Worm (Caenorhabditis elegans): ENCODE measurements around the gene C44H4.8.
A peak's percentile ranks its signal among the peaks of the same experiment; 100 is the strongest.

The C44H4.8 gene

DNA sequence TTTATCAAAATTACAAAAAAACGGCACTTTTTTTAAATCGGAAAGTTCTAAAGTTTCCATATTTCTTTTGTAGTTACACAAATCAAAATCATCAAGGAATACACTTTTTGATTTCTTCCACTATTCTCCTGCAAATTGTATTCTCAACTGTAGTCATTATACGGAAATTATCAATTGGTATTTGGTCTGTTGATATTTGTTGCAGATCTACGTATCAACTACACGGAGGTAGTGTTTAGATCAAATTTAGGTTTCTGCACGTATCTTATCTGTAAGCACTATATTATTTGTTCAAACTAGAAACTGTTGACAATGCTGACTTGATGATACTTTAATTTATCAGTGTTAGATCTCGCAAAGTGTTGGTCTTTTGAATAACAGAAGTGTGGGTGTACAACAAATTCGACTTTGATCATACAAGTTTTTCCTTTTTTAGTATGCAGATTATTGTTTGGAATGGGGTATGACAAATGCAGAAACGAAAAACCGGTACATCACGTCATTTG lies 26.6 kb upstream of the C44H4.8 start:
- TF ChIP-seq flt-1 (GFP tag; IDR thresholded peaks at IDR 0.05) (no peak), hnd-1 (tag; optimal IDR thresholded peaks at IDR 0.05) (no peak), hmg-4 (GFP tag; optimal IDR thresholded peaks at IDR 0.05) (no peak), F13C5.2 (tag; optimal IDR thresholded peaks at IDR 0.05) (no peak), aly-1 (tag; optimal IDR thresholded peaks at IDR 0.05) (no peak)

DNA sequence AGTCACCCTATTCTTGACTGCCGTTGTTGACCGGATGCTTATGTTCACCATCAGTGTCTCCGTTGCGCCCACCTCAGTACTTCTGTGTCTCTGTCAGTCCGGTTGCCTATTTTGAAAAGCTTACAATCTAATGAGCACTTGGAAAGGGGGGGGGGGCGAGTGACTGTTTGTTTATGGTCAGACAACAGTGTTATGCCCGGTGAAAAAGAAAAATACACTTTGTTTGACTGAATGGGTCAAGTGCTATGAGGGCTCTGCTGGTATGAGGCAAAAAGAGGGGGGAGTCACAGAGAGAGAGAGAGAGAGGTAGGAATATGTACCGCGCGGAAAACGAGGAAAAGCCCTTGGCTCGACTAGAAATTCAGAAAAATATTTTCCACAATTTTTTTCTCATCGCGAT lies 23.6 kb upstream of the C44H4.8 start:
- TF ChIP-seq tbx-37 (GFP tag; conservative IDR thresholded peaks at IDR 0.05) = no peak
- TF ChIP-seq tbx-11 (GFP tag; IDR thresholded peaks at IDR 0.05) = no peak
- TF ChIP-seq ama-1 (optimal IDR thresholded peaks at IDR 0.05) = no peak
- no peak for TF ChIP-seq ceh-36 (tag; optimal IDR thresholded peaks at IDR 0.05)
- no peak for TF ChIP-seq F13C5.2 (tag; optimal IDR thresholded peaks at IDR 0.05)
- TF ChIP-seq flt-1 (GFP tag; IDR thresholded peaks at IDR 0.05) = no peak
- TF ChIP-seq sea-1 (GFP tag; conservative IDR thresholded peaks at IDR 0.05) = no peak
- no peak for TF ChIP-seq ceh-13 (GFP tag; optimal IDR thresholded peaks at IDR 0.05)
- TF ChIP-seq aly-1 (tag; optimal IDR thresholded peaks at IDR 0.05) = no peak
- no peak for TF ChIP-seq scrt-1 (GFP tag; IDR thresholded peaks at IDR 0.05)
- TF ChIP-seq ets-7 (tag; optimal IDR thresholded peaks at IDR 0.05) = no peak

DNA sequence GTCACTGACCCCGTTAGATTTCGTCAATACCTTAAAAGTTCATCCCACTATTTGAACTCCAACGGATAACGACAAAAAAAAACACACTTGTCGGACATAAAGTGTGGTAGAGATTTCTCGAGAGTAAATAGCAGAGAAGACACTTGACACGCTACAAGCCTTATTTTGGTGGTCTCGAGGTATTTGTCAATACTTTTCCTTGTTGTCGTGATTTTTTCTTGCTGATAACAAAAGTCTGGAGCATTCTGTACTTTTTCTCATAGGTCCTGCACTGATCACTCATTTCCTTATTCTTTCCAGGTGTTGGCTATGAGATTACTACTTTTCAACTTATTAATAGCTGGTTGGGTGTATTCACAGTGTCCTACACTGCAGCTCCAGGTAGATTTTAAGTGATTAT lies 22.5 kb upstream of the C44H4.8 start, which contains the start of gene lron-1:
TSS of gene lron-1 (plus strand) at position 301 of the 400 bp plus-strand sequence.
- TF ChIP-seq ets-7 (tag; optimal IDR thresholded peaks at IDR 0.05) (no peak), ceh-13 (GFP tag; optimal IDR thresholded peaks at IDR 0.05) (no peak), pes-1 (GFP tag; IDR thresholded peaks at IDR 0.05) (no peak), sea-1 (GFP tag; conservative IDR thresholded peaks at IDR 0.05) (no peak), hmg-4 (GFP tag; optimal IDR thresholded peaks at IDR 0.05) (no peak), scrt-1 (GFP tag; IDR thresholded peaks at IDR 0.05) (no peak), tbx-11 (GFP tag; IDR thresholded peaks at IDR 0.05) (no peak), tbx-37 (GFP tag; conservative IDR thresholded peaks at IDR 0.05) (no peak), hmbx-1 (tag; optimal IDR thresholded peaks at IDR 0.05) (no peak), hnd-1 (tag; optimal IDR thresholded peaks at IDR 0.05) (no peak), ama-1 (optimal IDR thresholded peaks at IDR 0.05) (no peak), flt-1 (GFP tag; IDR thresholded peaks at IDR 0.05) (no peak), ceh-36 (tag; optimal IDR thresholded peaks at IDR 0.05) (no peak), tra-4 (tag; optimal IDR thresholded peaks at IDR 0.05) (no peak), B0310.2 (tag; optimal IDR thresholded peaks at IDR 0.05) (no peak)

DNA sequence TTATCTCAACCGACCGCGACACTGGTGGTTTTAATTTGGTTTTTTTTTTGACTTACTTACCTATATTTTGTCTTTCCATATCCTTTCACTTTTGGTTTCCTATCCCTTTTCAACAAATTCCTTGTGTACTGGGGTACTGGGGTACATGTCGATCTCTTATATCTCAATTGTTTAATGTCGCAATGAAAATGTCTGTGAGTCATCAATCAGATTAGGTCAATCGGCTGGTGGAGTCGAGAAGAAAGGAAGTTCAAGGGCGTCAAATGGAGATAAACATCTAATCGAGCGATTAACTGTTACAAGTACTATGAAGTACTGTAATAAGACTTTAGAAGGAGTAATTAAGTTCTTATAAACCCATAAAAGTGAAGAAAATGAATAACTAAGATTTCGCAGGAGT lies 19.0 kb upstream of the C44H4.8 start:
- TF ChIP-seq F13C5.2 (tag; optimal IDR thresholded peaks at IDR 0.05) (no peak), scrt-1 (GFP tag; IDR thresholded peaks at IDR 0.05) (no peak), tbx-11 (GFP tag; IDR thresholded peaks at IDR 0.05) (no peak), pes-1 (GFP tag; IDR thresholded peaks at IDR 0.05) (no peak)

DNA sequence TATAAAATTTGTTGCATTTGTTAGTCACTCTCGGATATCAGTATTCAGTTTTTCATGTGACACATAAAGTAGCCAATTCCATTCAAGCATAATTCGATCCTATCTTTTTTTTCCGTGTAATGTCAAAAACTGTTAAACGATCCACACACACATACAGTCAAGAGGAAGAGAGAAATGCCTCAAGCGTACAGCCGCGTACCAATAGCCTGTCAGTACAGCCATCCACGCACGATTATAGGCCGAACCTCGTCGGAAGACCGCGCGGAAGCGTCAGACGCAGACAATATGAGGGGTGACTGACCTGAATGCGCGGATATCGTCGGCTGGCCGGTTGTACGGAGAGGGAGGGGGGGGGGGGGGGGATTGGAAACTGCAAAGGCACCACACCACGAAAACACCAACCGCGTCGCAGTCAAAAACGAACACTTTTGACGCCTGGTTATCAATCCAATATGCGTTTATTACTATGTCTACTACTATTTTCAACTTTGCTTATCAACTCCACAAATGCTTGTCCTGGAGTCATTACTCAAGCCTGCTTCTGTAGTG lies 17.3 kb upstream of the C44H4.8 start, which contains the start of gene let-4:
TSS of gene let-4 (plus strand) at position 357 of the 549 bp plus-strand sequence.
- TF ChIP-seq ceh-36 (tag; optimal IDR thresholded peaks at IDR 0.05) = peak; percentile 14
- no peak for TF ChIP-seq F13C5.2 (tag; optimal IDR thresholded peaks at IDR 0.05)
- TF ChIP-seq hmg-4 (GFP tag; optimal IDR thresholded peaks at IDR 0.05) = peak; percentile 85

DNA sequence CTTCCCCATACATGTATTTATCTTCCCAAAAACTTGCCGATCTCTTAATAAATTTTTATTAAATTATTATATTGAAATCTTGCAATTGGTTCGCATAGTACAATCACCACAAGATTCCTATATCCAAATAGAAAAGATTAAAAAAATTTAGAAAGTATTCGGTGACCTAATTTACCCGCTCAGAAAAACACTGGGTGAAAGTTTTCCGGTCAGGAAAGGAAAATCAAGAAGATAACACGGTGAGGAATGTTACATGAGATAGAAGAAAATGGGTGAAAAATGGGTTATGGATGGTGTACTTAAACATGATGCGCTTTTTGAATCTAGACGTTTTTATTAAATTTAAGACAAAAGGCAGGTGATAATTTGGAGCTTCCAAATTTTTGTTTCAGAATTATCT lies 14.1 kb upstream of the C44H4.8 start:
- no peak for TF ChIP-seq B0310.2 (tag; optimal IDR thresholded peaks at IDR 0.05)
- no peak for TF ChIP-seq hmg-4 (GFP tag; optimal IDR thresholded peaks at IDR 0.05)
- no peak for TF ChIP-seq hmbx-1 (tag; optimal IDR thresholded peaks at IDR 0.05)
- TF ChIP-seq ets-7 (tag; optimal IDR thresholded peaks at IDR 0.05) = no peak
- no peak for TF ChIP-seq hnd-1 (tag; optimal IDR thresholded peaks at IDR 0.05)
- TF ChIP-seq scrt-1 (GFP tag; IDR thresholded peaks at IDR 0.05) = no peak
- no peak for TF ChIP-seq tbx-37 (GFP tag; conservative IDR thresholded peaks at IDR 0.05)
- no peak for TF ChIP-seq ama-1 (optimal IDR thresholded peaks at IDR 0.05)
- TF ChIP-seq pes-1 (GFP tag; IDR thresholded peaks at IDR 0.05) = no peak
- TF ChIP-seq tbx-11 (GFP tag; IDR thresholded peaks at IDR 0.05) = no peak
- no peak for TF ChIP-seq F13C5.2 (tag; optimal IDR thresholded peaks at IDR 0.05)
- TF ChIP-seq flt-1 (GFP tag; IDR thresholded peaks at IDR 0.05) = no peak
- TF ChIP-seq ceh-36 (tag; optimal IDR thresholded peaks at IDR 0.05) = no peak
- no peak for TF ChIP-seq sea-1 (GFP tag; conservative IDR thresholded peaks at IDR 0.05)
- TF ChIP-seq aly-1 (tag; optimal IDR thresholded peaks at IDR 0.05) = no peak
- TF ChIP-seq ceh-13 (GFP tag; optimal IDR thresholded peaks at IDR 0.05) = no peak
- no peak for TF ChIP-seq tra-4 (tag; optimal IDR thresholded peaks at IDR 0.05)

DNA sequence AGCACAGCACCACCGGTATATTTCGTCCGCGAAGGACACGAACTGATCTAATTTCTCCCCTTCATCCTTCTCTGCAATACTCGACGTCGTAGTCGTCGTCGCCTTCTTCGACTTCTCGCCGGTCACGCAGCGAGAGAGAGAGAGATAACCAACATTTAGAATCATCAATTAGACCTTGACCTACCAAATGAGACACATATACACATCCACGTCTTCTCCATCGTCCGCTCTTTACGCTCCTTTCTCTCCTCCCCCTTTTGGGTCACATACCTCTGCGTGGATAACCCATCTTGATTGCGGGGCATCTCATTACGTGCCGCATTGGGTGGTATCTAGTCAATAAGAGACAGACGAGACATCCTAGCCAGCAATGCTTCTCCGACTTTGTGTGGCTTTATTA lies 13.5 kb upstream of the C44H4.8 start, which contains the start of gene sym-1:
TSS of gene sym-1 (plus strand) at position 194 of the 400 bp plus-strand sequence.
- no peak for TF ChIP-seq hmbx-1 (tag; optimal IDR thresholded peaks at IDR 0.05)
- no peak for TF ChIP-seq hnd-1 (tag; optimal IDR thresholded peaks at IDR 0.05)
- TF ChIP-seq ama-1 (optimal IDR thresholded peaks at IDR 0.05) = no peak
- TF ChIP-seq pes-1 (GFP tag; IDR thresholded peaks at IDR 0.05) = no peak
- no peak for TF ChIP-seq tbx-37 (GFP tag; conservative IDR thresholded peaks at IDR 0.05)
- TF ChIP-seq hmg-4 (GFP tag; optimal IDR thresholded peaks at IDR 0.05) = no peak
- no peak for TF ChIP-seq ets-7 (tag; optimal IDR thresholded peaks at IDR 0.05)
- no peak for TF ChIP-seq sea-1 (GFP tag; conservative IDR thresholded peaks at IDR 0.05)
- no peak for TF ChIP-seq tbx-11 (GFP tag; IDR thresholded peaks at IDR 0.05)
- TF ChIP-seq aly-1 (tag; optimal IDR thresholded peaks at IDR 0.05) = peak; percentile 55
- TF ChIP-seq tra-4 (tag; optimal IDR thresholded peaks at IDR 0.05) = no peak
- TF ChIP-seq scrt-1 (GFP tag; IDR thresholded peaks at IDR 0.05) = no peak
- TF ChIP-seq flt-1 (GFP tag; IDR thresholded peaks at IDR 0.05) = 0 out of 2 replicates have a peak, but pooled peaks have one; percentile 6
- no peak for TF ChIP-seq B0310.2 (tag; optimal IDR thresholded peaks at IDR 0.05)
- no peak for TF ChIP-seq ceh-36 (tag; optimal IDR thresholded peaks at IDR 0.05)

DNA sequence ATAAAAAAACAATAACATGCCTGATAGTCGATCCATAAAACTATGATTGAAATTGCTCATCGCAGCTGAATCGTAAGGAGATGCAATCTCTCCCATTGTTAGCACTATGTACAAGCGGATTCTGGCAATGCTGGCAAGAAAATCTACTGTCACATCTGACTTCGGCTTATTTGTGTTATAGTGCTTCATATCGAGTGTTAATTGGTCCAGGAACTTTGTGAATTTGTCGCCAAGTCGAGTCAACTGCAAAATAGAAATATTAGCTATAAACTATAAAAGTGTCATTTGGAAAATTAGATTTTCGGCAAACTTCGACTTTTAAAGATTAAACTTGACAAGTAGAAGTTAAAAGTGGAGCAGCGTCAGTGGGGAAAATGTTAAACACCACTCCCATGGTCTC lies 10.6 kb upstream of the C44H4.8 start:
- no peak for TF ChIP-seq tbx-37 (GFP tag; conservative IDR thresholded peaks at IDR 0.05)
- TF ChIP-seq sea-1 (GFP tag; conservative IDR thresholded peaks at IDR 0.05) = no peak
- TF ChIP-seq pes-1 (GFP tag; IDR thresholded peaks at IDR 0.05) = no peak
- TF ChIP-seq hnd-1 (tag; optimal IDR thresholded peaks at IDR 0.05) = no peak
- no peak for TF ChIP-seq tra-4 (tag; optimal IDR thresholded peaks at IDR 0.05)
- TF ChIP-seq ceh-36 (tag; optimal IDR thresholded peaks at IDR 0.05) = no peak
- no peak for TF ChIP-seq F13C5.2 (tag; optimal IDR thresholded peaks at IDR 0.05)
- no peak for TF ChIP-seq scrt-1 (GFP tag; IDR thresholded peaks at IDR 0.05)
- TF ChIP-seq aly-1 (tag; optimal IDR thresholded peaks at IDR 0.05) = no peak
- no peak for TF ChIP-seq tbx-11 (GFP tag; IDR thresholded peaks at IDR 0.05)
- no peak for TF ChIP-seq hmg-4 (GFP tag; optimal IDR thresholded peaks at IDR 0.05)
- no peak for TF ChIP-seq B0310.2 (tag; optimal IDR thresholded peaks at IDR 0.05)
- no peak for TF ChIP-seq ama-1 (optimal IDR thresholded peaks at IDR 0.05)
- no peak for TF ChIP-seq ceh-13 (GFP tag; optimal IDR thresholded peaks at IDR 0.05)
- no peak for TF ChIP-seq hmbx-1 (tag; optimal IDR thresholded peaks at IDR 0.05)
- TF ChIP-seq flt-1 (GFP tag; IDR thresholded peaks at IDR 0.05) = no peak
- no peak for TF ChIP-seq ets-7 (tag; optimal IDR thresholded peaks at IDR 0.05)

Data from whole organism, early embryonic.